Fruit fly (Drosophila melanogaster) S2 (cell line): ENCODE data around the gene CG1910.

ENCODE experiments used
- CG8478 ChIP-seq: fragments of >200 bp; optimal IDR thresholded peaks from 2 replicates; lab custom pipeline; 2018
- CTCF ChIP-seq, 2 experiments: fragments of >200 bp; optimal IDR thresholded peaks; 2 replicates each; lab custom pipeline; 2018

CG1910 gene

DNA sequence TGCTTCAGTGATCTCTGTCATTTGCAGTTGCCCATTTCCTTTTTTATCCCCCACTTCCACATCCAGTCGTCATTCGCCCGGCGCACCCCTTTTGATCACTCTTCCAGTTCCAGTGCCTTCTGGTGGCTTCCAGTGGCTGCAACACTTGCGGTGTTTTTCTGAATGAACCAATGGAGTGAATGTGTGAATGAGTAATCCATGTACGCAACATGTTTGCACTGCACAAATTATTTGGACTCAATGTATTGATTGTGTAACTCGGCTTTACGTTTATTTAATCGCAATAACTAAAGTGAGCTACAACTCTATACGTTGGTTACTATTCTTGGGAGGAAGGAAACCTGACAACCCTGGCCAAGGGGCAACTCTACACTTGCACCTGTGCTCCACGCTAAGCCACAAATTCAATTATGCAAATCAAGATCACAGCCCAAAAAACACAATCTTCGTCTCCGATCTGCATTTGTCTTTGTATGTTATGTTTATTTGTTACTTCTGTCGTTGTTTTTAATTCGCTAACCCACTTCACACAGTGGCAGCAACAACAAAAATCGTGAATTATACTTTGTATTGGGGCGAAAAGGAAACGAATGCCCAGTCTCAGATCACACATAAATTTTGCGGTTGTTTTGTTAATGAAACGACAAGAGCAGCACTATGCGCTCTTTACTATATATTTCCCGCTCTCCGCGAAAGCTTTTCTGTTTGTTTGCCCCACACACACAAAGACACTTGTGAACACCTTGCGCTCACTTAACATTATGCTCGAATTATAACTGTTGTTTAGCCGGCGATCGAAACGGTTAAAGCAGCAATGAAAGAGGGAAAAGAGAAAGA, 32.3 kb upstream of the CG1910 start:
- TF ChIP-seq CG8478 (lab: Kevin White, UChicago) (no peak), CTCF (optimal IDR thresholded peaks at IDR 0.05; lab: Kevin White, UChicago) (no peak)

- TF ChIP-seq CTCF (optimal IDR thresholded peaks at IDR 0.05; lab: Kevin White, UChicago) (no peak), CG8478 (lab: Kevin White, UChicago) (no peak)
Observed at dm6 chr3R:31715713-31716024, 31.8 kb upstream of the CG1910 start.

dm6 chr3R:31716265-31716664, 31.2 kb upstream of the CG1910 start:
- TF ChIP-seq CG8478 (lab: Kevin White, UChicago) (no peak), CTCF (optimal IDR thresholded peaks at IDR 0.05; lab: Kevin White, UChicago) (no peak)

DNA sequence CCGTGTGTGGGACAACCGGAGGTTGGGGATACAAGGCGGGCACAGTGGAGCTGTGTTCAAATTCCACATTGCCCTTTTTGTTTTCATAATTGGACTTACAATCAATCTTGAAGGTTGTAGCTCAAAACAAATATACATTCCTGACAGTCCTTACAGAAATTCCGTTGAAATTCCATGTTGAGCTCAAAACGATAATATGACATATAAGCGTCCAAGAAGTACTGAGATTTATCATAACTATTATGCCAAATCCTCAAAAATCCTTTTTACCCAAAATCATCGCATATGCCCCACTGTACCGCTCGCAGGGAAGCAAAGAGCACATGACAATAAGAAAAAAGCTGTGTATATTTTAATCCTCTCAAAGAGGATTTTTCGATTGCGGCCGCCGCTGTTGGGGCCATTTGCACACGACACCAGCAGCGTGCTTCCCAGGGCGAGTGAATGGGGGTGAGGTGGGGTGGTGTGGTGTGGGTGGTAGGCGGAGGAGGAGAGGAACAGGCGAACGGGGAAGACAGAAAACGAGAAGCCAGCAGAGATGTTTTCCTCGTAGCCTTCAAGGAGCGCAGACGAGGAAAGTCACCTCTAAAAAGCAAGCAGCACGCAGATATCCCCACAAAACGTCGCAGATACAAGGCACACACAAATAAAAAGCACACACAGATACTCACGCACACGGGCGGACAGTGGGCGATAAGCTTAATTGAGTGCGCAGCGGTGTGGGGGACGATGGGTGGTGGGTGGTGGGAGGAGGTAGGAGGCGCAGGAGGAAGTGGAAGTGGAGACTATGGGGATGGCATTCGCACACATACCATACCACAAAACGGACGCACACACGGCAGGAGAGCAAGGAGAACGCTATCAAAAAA, 29.9 kb upstream of the CG1910 start:
- TF ChIP-seq CG8478 (lab: Kevin White, UChicago) (no peak), CTCF (optimal IDR thresholded peaks at IDR 0.05; lab: Kevin White, UChicago) (no peak)

- TF ChIP-seq CG8478 (lab: Kevin White, UChicago): no peak
- no peak for TF ChIP-seq CTCF (optimal IDR thresholded peaks at IDR 0.05; lab: Kevin White, UChicago)
Observed at dm6 chr3R:31718168-31718565, 29.3 kb upstream of the CG1910 start.

DNA sequence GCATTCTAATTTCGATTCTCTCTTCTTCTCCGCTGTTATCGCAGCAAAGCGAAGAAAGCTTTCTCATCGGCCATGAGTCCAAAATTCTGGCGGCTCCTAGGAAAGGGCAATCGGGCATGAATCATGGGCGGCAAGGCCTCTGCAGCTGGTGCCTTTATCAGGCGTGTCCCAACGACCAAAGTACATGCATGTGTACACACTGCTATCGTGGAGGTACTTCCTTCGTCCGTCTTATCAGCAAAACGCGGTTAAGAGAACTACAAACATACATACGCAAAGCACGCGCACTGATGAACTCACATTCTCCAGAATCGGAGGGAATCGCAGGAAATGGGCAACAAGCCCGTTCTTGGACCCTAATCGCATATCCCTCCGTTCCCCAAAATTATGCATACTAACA, 28.5 kb upstream of the CG1910 start:
- TF ChIP-seq CTCF (optimal IDR thresholded peaks at IDR 0.05; lab: Kevin White, UChicago) (no peak), CG8478 (lab: Kevin White, UChicago) (no peak)

dm6 chr3R:31719497-31719896, 27.9 kb upstream of the CG1910 start:
- no peak for TF ChIP-seq CG8478 (lab: Kevin White, UChicago)
- no peak for TF ChIP-seq CTCF (optimal IDR thresholded peaks at IDR 0.05; lab: Kevin White, UChicago)

- TF ChIP-seq CG8478 (lab: Kevin White, UChicago): no peak
- TF ChIP-seq CTCF (optimal IDR thresholded peaks at IDR 0.05; lab: Kevin White, UChicago): no peak
Observed at dm6 chr3R:31720112-31720511, 27.3 kb upstream of the CG1910 start.

- TF ChIP-seq CG8478 (lab: Kevin White, UChicago) (no peak), CTCF (optimal IDR thresholded peaks at IDR 0.05; lab: Kevin White, UChicago) (no peak)
Observed at dm6 chr3R:31721466-31721865, 26.0 kb upstream of the CG1910 start.

DNA sequence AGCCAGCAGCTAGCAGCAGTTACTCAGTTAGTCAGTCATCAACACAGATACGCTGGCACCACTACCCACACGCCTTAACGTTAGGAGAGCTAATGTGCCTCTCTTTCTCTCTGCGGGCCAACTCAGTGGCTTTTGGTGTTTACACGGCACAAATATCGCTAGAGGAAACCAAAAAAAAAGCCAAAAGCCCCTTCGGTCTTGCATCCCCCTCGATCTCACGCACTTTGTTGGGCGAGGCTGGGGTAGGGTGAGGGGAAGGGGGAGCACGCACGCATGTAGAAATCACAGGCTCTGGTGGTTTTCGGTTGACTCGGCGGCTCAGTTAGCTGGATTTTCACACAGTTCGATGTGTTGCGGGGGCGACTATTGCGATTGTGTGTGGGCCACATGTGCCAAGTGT, 25.5 kb upstream of the CG1910 start:
- TF ChIP-seq CTCF (optimal IDR thresholded peaks at IDR 0.05; lab: Kevin White, UChicago) (no peak), CG8478 (lab: Kevin White, UChicago) (no peak)

DNA sequence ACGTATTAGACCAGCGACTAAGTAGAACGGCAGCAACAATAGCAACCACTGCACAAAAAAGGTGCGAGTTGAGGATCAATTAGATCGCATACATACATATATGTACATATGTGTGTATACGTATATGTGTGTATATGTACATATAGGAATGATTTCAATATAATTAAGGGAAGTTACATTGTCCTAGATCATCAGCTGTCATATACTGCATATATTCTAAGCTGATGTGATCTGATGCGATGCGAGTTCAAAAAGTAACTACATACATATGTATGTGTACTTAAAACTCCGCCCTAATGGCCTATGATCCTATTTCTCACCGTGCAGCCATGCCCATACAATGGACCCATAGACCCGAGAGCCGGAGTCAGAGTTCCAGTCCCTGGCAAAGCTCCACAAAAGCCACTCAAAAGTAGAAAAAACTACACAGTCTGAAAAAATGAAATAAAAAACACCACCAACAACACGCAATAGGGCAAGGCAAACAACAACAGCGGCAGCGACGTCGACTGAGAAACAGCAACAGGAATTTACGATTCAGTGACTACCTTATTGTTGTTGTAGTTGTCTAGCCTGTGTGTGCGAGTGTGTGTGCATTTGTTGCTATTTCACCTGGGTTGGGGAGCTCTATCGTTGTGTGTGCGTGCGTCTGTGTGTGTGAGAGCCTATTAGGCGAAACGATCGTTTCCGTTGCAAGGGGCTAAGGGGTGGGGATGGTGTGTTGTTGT, 24.1 kb upstream of the CG1910 start:
- TF ChIP-seq CTCF (optimal IDR thresholded peaks at IDR 0.05; lab: Kevin White, UChicago): no peak
- no peak for TF ChIP-seq CG8478 (lab: Kevin White, UChicago)

DNA sequence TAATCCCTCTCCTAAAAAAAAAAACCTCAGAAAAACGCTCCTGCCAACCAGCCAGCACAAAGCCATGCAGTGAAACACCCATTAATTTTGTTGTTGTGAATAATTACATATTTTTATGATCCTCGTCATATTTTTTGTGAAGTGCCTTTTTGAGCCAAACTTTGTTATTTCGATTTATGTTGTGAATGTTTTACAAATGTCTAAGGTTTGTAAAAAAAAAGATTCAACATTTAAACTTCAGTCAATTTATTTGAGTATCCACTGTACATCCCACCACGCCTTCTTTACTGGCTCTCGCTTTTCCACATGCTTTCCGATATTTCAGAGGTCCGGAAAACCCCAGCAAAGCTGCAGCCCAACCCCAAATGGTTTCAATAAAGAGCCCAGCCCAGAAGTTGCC, 23.3 kb upstream of the CG1910 start:
- no peak for TF ChIP-seq CG8478 (lab: Kevin White, UChicago)
- no peak for TF ChIP-seq CTCF (optimal IDR thresholded peaks at IDR 0.05; lab: Kevin White, UChicago)

DNA sequence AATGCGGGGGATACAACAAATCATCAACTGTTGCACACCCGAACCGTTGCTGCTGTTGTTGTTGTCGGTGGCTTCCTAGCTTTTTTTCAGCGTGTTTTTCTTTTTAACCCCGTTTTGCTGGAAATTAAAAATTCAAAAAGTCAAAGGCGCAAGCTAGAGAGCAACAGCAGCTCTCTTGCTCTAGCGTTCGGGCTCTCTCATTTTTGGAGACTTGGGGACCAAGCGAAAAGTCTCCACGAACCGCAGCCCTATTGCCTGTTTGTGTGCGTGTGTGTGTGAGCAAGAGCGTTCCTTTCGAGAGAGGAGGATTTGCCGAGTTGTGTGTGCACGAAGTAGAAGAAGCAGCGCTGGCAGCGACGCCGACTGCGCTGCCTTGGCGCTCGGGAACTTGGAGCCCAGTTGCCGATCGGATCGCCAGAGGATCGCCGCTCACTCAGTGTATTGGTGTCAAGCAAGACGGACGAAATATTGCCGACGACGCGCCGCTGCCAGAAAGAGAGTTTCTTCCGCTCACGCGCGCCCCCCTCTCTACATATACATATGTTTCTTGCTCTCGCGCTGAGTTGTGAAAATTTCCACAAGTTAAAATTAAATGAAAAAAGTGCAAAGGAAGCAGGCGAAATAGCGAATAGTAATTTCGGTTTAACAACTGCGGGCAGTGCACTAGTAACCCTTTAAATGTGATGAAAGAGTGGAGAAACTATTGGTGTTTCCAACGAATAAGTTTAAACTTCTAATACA, 22.7 kb upstream of the CG1910 start:
- TF ChIP-seq CTCF (optimal IDR thresholded peaks at IDR 0.05; lab: Kevin White, UChicago): no peak
- TF ChIP-seq CG8478 (lab: Kevin White, UChicago): no peak
